Worm (Caenorhabditis elegans) whole organism, L4/young adult: ENCODE measurements around the gene F58H1.3.

Source experiments
- W03F9.2 ChIP-seq: fragments of 150-350 bp; optimal IDR thresholded peaks from 2 replicates; lab custom pipeline; 2014; ENCODE audit warnings: missing biosample characterization, missing genetic modification characterization
- dao-5 ChIP-seq: sonication (generic microtip); optimal IDR thresholded peaks from 2 replicates; lab custom pipeline; 2016; ENCODE audit warnings: missing genotype, missing genetic modification characterization, moderate library complexity, missing compliant biosample characterization
- him-1 ChIP-seq: sonication (generic microtip); optimal IDR thresholded peaks from 2 replicates; lab custom pipeline; 2016; ENCODE audit warnings: missing genotype, missing genetic modification reagents, missing genetic modification characterization, missing compliant biosample characterization

ce11 chrV:11978179-11978578 is 44.4 kb downstream of the F58H1.3 start, which contains the start of gene mif-2:
- TF ChIP-seq W03F9.2: no peak
- no peak for TF ChIP-seq him-1 (tag; lab: Kevin White, UChicago)
- no peak for TF ChIP-seq dao-5 (tag; lab: Kevin White, UChicago)
